Worm (Caenorhabditis elegans) whole organism, L4/young adult: ENCODE data around the gene pgm-3.

ENCODE experiments used
- W03F9.2 ChIP-seq: fragments of 150-350 bp; optimal IDR thresholded peaks from 2 replicates; lab custom pipeline; 2014; ENCODE audit warnings: missing biosample characterization, missing genetic modification characterization
- dao-5 ChIP-seq: sonication (generic microtip); optimal IDR thresholded peaks from 2 replicates; lab custom pipeline; 2016; ENCODE audit warnings: missing genotype, missing genetic modification characterization, moderate library complexity, missing compliant biosample characterization
- him-1 ChIP-seq: sonication (generic microtip); optimal IDR thresholded peaks from 2 replicates; lab custom pipeline; 2016; ENCODE audit warnings: missing genotype, missing genetic modification reagents, missing genetic modification characterization, missing compliant biosample characterization

DNA sequence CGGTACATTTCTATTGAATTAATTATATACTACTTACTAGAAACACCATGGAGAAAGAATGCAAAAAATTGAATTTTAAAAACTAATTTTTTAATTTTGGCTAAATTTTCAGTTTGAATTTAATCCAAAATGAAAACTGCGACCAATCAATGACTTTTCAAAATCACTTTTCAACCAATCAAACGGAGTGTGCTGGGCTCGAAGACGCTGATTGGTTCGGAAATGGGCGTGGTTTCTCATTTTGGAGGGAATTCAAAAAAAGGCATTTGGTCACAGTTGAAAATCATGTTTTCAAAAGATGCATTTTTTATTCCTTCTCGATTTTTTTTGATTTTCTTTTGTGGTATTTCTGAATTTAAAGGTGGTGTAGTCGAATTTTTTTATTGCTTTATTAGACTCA, 23.4 kb downstream of the pgm-3 start:
- no peak for TF ChIP-seq him-1 (tag; lab: Kevin White, UChicago)
- no peak for TF ChIP-seq W03F9.2
- no peak for TF ChIP-seq dao-5 (tag; lab: Kevin White, UChicago)
